Fruit fly (Drosophila melanogaster): ENCODE results near the gene CG9757.

dm6 chr3R:13631642-13632041 is 19.4 kb upstream of the CG9757 start, which contains the start of gene CG10841:
- TF ChIP-seq CG8478 (optimal IDR thresholded peaks at IDR 0.05): no peak
- no peak for TF ChIP-seq Dll (optimal IDR thresholded peaks at IDR 0.05)
- TF ChIP-seq pan (optimal IDR thresholded peaks at IDR 0.05): no peak
- no peak for TF ChIP-seq EcR (GFP tag; optimal IDR thresholded peaks at IDR 0.05)
- TF ChIP-seq usp (GFP tag; optimal IDR thresholded peaks at IDR 0.05): no peak

Measured in whole organism.